Worm (Caenorhabditis elegans) whole organism, late embryonic: Measurements from ENCODE around the gene F32D1.7.

Source experiments
- C08G9.2 ChIP-seq: sonication (generic microtip); optimal IDR thresholded peaks from 2 replicates; lab custom pipeline; 2016; ENCODE audit warnings: mild to moderate bottlenecking, missing genetic modification characterization, moderate library complexity, missing compliant biosample characterization
- C38D4.7 ChIP-seq: fragments of 200-800 bp; sonication (Bioruptor generic); optimal IDR thresholded peaks from 2 replicates; lab custom pipeline; 2018; ENCODE audit warnings: mild to moderate bottlenecking, missing genetic modification characterization, moderate library complexity, missing compliant biosample characterization
- T23F11.4 ChIP-seq: fragments of 200-800 bp; sonication (Bioruptor generic); optimal IDR thresholded peaks from 2 replicates; lab custom pipeline; 2018; ENCODE audit warnings: mild to moderate bottlenecking, missing genetic modification characterization, missing compliant biosample characterization
- Y22D7AL.16 ChIP-seq: sonication (generic microtip); optimal IDR thresholded peaks from 2 replicates; lab custom pipeline; 2016; ENCODE audit warnings: missing genetic modification characterization, missing compliant biosample characterization
- ahr-1 ChIP-seq: sonication (generic microtip); optimal IDR thresholded peaks from 2 replicates; lab custom pipeline; 2016; ENCODE audit warnings: missing genetic modification characterization, missing compliant biosample characterization
- ama-1 ChIP-seq: fragments of 150-350 bp; optimal IDR thresholded peaks from 2 replicates; lab custom pipeline; 2014
- ceh-14 ChIP-seq: sonication (generic microtip); optimal IDR thresholded peaks from 2 replicates; lab custom pipeline; 2016; ENCODE audit warnings: missing genotype, missing genetic modification characterization, missing compliant biosample characterization
- ceh-19 ChIP-seq: fragments of 200-800 bp; sonication (Bioruptor generic); optimal IDR thresholded peaks from 2 replicates; lab custom pipeline; 2018; ENCODE audit warnings: mild to moderate bottlenecking, missing genetic modification characterization, missing compliant biosample characterization
- ceh-22 ChIP-seq: sonication (generic microtip); optimal IDR thresholded peaks from 2 replicates; lab custom pipeline; 2017; ENCODE audit warnings: missing biosample characterization, missing genetic modification characterization
- ceh-24 ChIP-seq: sonication (generic microtip); optimal IDR thresholded peaks from 2 replicates; lab custom pipeline; 2016; ENCODE audit warnings: mild to moderate bottlenecking, missing genetic modification characterization, missing compliant biosample characterization
- ceh-31 ChIP-seq: sonication (generic microtip); optimal IDR thresholded peaks from 2 replicates; lab custom pipeline; 2016; ENCODE audit warnings: missing genetic modification characterization, missing compliant biosample characterization
- ceh-48 ChIP-seq: sonication (generic microtip); optimal IDR thresholded peaks from 2 replicates; lab custom pipeline; 2016; ENCODE audit warnings: missing genetic modification characterization, inconsistent platforms, missing compliant biosample characterization
- dmd-4 ChIP-seq: sonication (generic microtip); optimal IDR thresholded peaks from 2 replicates; lab custom pipeline; 2016; ENCODE audit warnings: borderline replicate concordance, missing genetic modification characterization, missing compliant biosample characterization
- dve-1 ChIP-seq: sonication (generic microtip); optimal IDR thresholded peaks from 2 replicates; lab custom pipeline; 2017; ENCODE audit warnings: antibody characterized with exemption, mild to moderate bottlenecking, missing genetic modification characterization, missing compliant biosample characterization
- elt-2 ChIP-seq: sonication (generic microtip); optimal IDR thresholded peaks from 2 replicates; lab custom pipeline; 2016; ENCODE audit warnings: missing genetic modification reagents, missing genetic modification characterization, missing compliant biosample characterization
- eyg-1 ChIP-seq: sonication (generic microtip); optimal IDR thresholded peaks from 2 replicates; lab custom pipeline; 2016; ENCODE audit warnings: missing genotype, missing genetic modification characterization, missing compliant biosample characterization
- fax-1 ChIP-seq: sonication (generic microtip); optimal IDR thresholded peaks from 2 replicates; lab custom pipeline; 2016; ENCODE audit warnings: missing genotype, missing genetic modification characterization, missing compliant biosample characterization
- fkh-10 ChIP-seq: fragments of 150-350 bp; optimal IDR thresholded peaks from 2 replicates; lab custom pipeline; 2014; ENCODE audit warnings: missing biosample characterization, missing genetic modification reagents, missing genetic modification characterization
- fkh-6 ChIP-seq: sonication (generic microtip); optimal IDR thresholded peaks from 2 replicates; lab custom pipeline; 2016; ENCODE audit warnings: missing genetic modification characterization, missing compliant biosample characterization
- hlh-13 ChIP-seq: fragments of 200-800 bp; sonication (Bioruptor generic); optimal IDR thresholded peaks from 2 replicates; lab custom pipeline; 2018; ENCODE audit warnings: mild to moderate bottlenecking, missing genetic modification characterization, missing compliant biosample characterization
- lim-6 ChIP-seq: sonication (generic microtip); optimal IDR thresholded peaks from 2 replicates; lab custom pipeline; 2016; ENCODE audit warnings: missing genetic modification characterization, missing compliant biosample characterization
- lin-11 ChIP-seq: fragments of 200-800 bp; sonication (Bioruptor generic); optimal IDR thresholded peaks from 2 replicates; lab custom pipeline; 2018; ENCODE audit warnings: mild to moderate bottlenecking, missing genetic modification characterization, missing compliant biosample characterization
- madf-2 ChIP-seq: sonication (generic microtip); optimal IDR thresholded peaks from 2 replicates; lab custom pipeline; 2017; ENCODE audit warnings: missing genetic modification characterization, missing compliant biosample characterization
- mec-3 ChIP-seq: sonication (generic microtip); optimal IDR thresholded peaks from 2 replicates; lab custom pipeline; 2016; ENCODE audit warnings: borderline replicate concordance, missing genetic modification characterization, missing compliant biosample characterization
- nfya-1 ChIP-seq: sonication (generic microtip); optimal IDR thresholded peaks from 2 replicates; lab custom pipeline; 2017; ENCODE audit warnings: missing genetic modification characterization, mild to moderate bottlenecking, missing compliant biosample characterization, antibody characterized with exemption, moderate library complexity
- nhr-11 ChIP-seq: fragments of 150-350 bp; optimal IDR thresholded peaks from 2 replicates; lab custom pipeline; 2014; ENCODE audit warnings: missing biosample characterization, missing genetic modification characterization
- npax-4 ChIP-seq: sonication (generic microtip); optimal IDR thresholded peaks from 2 replicates; lab custom pipeline; 2016; ENCODE audit warnings: missing genetic modification characterization, missing compliant biosample characterization
- pat-9 ChIP-seq: fragments of 200-800 bp; sonication (Bioruptor generic); optimal IDR thresholded peaks from 2 replicates; lab custom pipeline; 2018; ENCODE audit warnings: mild to moderate bottlenecking, missing genetic modification characterization, moderate library complexity, missing compliant biosample characterization
- pha-4 ChIP-seq: fragments of 150-350 bp; optimal IDR thresholded peaks from 2 replicates; lab custom pipeline; 2018; ENCODE audit warnings: missing biosample characterization, missing genetic modification reagents, missing genetic modification characterization
- pros-1 ChIP-seq: fragments of 150-350 bp; optimal IDR thresholded peaks from 2 replicates; lab custom pipeline; 2014; ENCODE audit warnings: missing biosample characterization, missing genetic modification reagents, missing genetic modification characterization
- ref-2 ChIP-seq: sonication (generic microtip); optimal IDR thresholded peaks from 2 replicates; lab custom pipeline; 2016; ENCODE audit warnings: missing genetic modification characterization, missing compliant biosample characterization
- sdc-2 ChIP-seq: sonication (generic microtip); optimal IDR thresholded peaks from 2 replicates; lab custom pipeline; 2016; ENCODE audit warnings: missing genotype, missing genetic modification characterization, missing compliant biosample characterization
- sox-2 ChIP-seq: fragments of 200-800 bp; sonication (Bioruptor generic); IDR thresholded peaks from 2 replicates; pipeline ENCODE4 v1.3.6; 2022; ENCODE audit warnings: missing genetic modification reagents, missing genetic modification characterization, missing compliant biosample characterization
- syd-9 ChIP-seq: sonication (generic microtip); optimal IDR thresholded peaks from 2 replicates; lab custom pipeline; 2016; ENCODE audit warnings: mild to moderate bottlenecking, missing genetic modification characterization, moderate library complexity, missing compliant biosample characterization
- tbx-2 ChIP-seq: sonication (generic microtip); optimal IDR thresholded peaks from 2 replicates; lab custom pipeline; 2016; ENCODE audit warnings: missing genetic modification characterization, missing compliant biosample characterization
- unc-42 ChIP-seq: sonication (generic microtip); optimal IDR thresholded peaks from 2 replicates; lab custom pipeline; 2016; ENCODE audit warnings: missing genotype, missing genetic modification characterization, missing compliant biosample characterization
- unc-55 ChIP-seq: sonication (generic microtip); optimal IDR thresholded peaks from 2 replicates; lab custom pipeline; 2017; ENCODE audit warnings: missing biosample characterization, missing genetic modification reagents, missing genetic modification characterization
- zip-5 ChIP-seq: sonication (generic microtip); optimal IDR thresholded peaks from 2 replicates; lab custom pipeline; 2016; ENCODE audit warnings: missing genetic modification characterization, missing compliant biosample characterization
- ztf-16 ChIP-seq: sonication (generic microtip); optimal IDR thresholded peaks from 2 replicates; lab custom pipeline; 2017; ENCODE audit warnings: missing genetic modification characterization, missing compliant biosample characterization

F32D1.7 gene

DNA sequence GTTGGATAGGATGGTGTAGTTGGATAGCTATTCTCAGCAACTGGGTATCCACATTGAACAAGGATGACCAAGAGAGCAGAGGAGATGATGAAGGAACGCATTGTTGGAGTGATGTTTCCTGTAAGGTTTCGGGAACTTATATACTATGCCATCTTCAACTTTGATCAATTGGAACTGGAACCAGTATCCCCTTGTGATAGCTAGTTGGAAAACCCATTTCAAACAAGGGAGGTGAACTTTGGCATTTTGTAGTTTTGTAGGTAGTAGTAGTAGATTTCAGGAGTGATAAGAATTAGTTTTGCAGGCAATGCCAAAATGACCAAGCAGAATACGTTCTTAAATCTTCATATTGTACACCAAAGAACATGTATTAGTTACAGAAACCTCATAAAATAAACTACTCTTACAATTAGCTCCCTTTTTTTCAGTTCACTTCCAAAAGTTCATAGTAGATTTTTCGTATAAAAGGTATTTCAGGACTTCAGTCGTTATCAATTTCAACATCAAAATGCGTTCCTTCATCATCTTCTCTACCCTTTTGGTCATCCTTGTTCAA is 43.9 kb upstream of the F32D1.7 start, which contains the start of the genes Y47D7A.7 and Y47D7A.2:
Y47D7A.7 (minus strand) TSS at position 101 of the 556 bp plus-strand sequence.
Y47D7A.2 (plus strand) TSS at position 506 of the 556 bp plus-strand sequence.
- TF ChIP-seq unc-42 (tag; lab: Kevin White, UChicago) (no peak), zip-5 (tag; lab: Kevin White, UChicago) (no peak), Y22D7AL.16 (tag; lab: Kevin White, UChicago) (no peak), mec-3 (no peak), lim-6 (no peak), ref-2 (tag; lab: Kevin White, UChicago) (no peak), nhr-11 (no peak), C38D4.7 (GFP tag; lab: Kevin White, UChicago) (no peak), ceh-31 (tag; lab: Kevin White, UChicago) (no peak), ceh-14 (tag; lab: Kevin White, UChicago) (no peak), pha-4 (no peak), T23F11.4 (no peak), unc-55 (GFP tag; lab: Kevin White, UChicago) (no peak), ceh-48 (tag; lab: Kevin White, UChicago) (no peak), pat-9 (tag; lab: Kevin White, UChicago) (no peak), npax-4 (tag; lab: Kevin White, UChicago) (no peak), madf-2 (no peak), ceh-19 (GFP tag; lab: Kevin White, UChicago) (no peak), fkh-10 (GFP tag; lab: Kevin White, UChicago) (no peak)

DNA sequence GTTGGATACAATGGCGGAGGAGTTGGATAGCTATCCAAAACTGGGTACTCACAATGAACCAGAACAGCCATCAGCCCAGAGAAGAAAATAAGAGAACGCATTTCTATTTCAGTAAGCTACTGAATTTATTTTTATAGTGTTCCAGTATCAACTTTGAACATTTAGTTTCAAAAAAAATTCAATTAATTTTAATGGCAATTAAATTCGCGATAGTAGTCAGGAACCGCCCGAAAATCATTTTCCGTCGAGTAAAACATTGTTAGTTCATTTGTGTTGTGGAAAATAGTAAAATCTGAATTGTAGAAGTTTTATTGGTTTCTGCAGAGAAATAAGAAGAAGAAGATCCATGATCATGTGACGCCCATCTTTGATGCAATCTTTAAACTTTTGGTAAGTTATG is 42.1 kb upstream of the F32D1.7 start, which contains the start of gene Y47D7A.6:
Y47D7A.6 (minus strand) TSS at position 101 of the 400 bp plus-strand sequence.
- no peak for TF ChIP-seq pros-1 (tag; lab: Kevin White, UChicago)
- no peak for TF ChIP-seq tbx-2 (tag; lab: Kevin White, UChicago)
- TF ChIP-seq lin-11 (tag; lab: Kevin White, UChicago), result no peak
- no peak for TF ChIP-seq ceh-22 (tag; lab: Kevin White, UChicago)
- TF ChIP-seq hlh-13, result no peak
- no peak for TF ChIP-seq C38D4.7 (GFP tag; lab: Kevin White, UChicago)
- no peak for TF ChIP-seq eyg-1
- TF ChIP-seq, all 69 proteins: peak for 0

DNA sequence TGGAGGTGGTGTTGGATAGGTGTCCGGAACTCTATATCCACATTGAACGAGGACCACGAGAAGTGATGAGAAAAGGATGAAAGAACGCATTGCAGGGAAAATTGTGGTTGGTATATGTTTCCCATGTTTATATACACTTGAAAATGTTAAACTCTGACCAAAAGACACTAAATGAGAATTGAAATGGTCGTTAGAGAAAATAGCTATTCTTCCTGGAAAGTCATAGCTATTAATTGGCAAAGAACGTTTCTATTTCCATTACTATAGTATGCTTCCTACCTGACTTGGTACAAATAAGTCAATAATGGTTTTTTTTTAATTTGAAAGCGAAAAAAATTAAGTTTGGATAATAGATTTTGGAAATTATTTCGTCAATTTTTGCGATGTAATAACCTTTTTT is 40.7 kb upstream of the F32D1.7 start, which contains the start of gene Y47D7A.18:
Y47D7A.18 (minus strand) TSS at position 101 of the 400 bp plus-strand sequence.
- no peak for TF ChIP-seq fax-1 (tag; lab: Kevin White, UChicago)
- no peak for TF ChIP-seq ahr-1 (tag; lab: Kevin White, UChicago)
- no peak for TF ChIP-seq ceh-14 (tag; lab: Kevin White, UChicago)
- no peak for TF ChIP-seq tbx-2 (tag; lab: Kevin White, UChicago)
- no peak for TF ChIP-seq ref-2 (tag; lab: Kevin White, UChicago)
- TF ChIP-seq npax-4 (tag; lab: Kevin White, UChicago), result no peak
- no peak for TF ChIP-seq fkh-10 (GFP tag; lab: Kevin White, UChicago)
- no peak for TF ChIP-seq dve-1 (tag; lab: Kevin White, UChicago)
- TF ChIP-seq syd-9, result no peak
- TF ChIP-seq fkh-6, result no peak
- TF ChIP-seq ama-1 (lab: Kevin White, UChicago), result no peak
- TF ChIP-seq elt-2 (tag; lab: Kevin White, UChicago), result no peak
- no peak for TF ChIP-seq sox-2 (GFP tag; lab: Robert Waterston, UW)
- TF ChIP-seq C08G9.2, result no peak
- TF ChIP-seq zip-5 (tag; lab: Kevin White, UChicago), result no peak
- TF ChIP-seq ceh-24 (tag; lab: Kevin White, UChicago), result no peak
- TF ChIP-seq dmd-4 (tag; lab: Kevin White, UChicago), result no peak

DNA sequence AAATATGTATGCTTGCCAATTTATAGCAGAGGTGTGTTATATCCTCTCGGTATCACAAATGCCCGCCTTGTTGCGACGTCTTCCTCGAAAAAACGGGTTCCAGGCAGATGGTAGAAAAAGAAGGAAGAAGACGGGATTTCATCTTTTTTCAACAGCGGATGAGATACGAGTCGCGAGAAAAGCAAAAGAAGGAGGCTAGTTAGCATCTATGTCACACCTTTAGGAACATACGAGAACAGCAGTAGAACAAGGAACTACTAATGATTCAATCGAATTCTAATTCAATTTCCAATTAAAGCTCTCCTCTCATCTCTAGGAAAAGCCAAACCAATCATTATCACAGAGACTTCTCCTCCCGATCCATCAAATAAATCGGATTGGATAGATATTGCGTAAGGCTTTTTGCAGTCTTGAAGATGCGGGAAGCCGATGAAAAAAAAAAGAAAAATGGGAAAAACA is 38.7 kb upstream of the F32D1.7 start, which contains the start of gene grl-5:
grl-5 (minus strand) TSS at position 51 of the 459 bp plus-strand sequence.
- TF ChIP-seq pros-1 (tag; lab: Kevin White, UChicago) (no peak), ztf-16 (tag; lab: Kevin White, UChicago) (no peak), Y22D7AL.16 (tag; lab: Kevin White, UChicago) (no peak), unc-42 (tag; lab: Kevin White, UChicago) (no peak), ahr-1 (tag; lab: Kevin White, UChicago) (no peak), nfya-1 (tag; lab: Kevin White, UChicago) (no peak), sdc-2 (tag; lab: Kevin White, UChicago) (no peak), ceh-24 (tag; lab: Kevin White, UChicago) (no peak)
